Worm (Caenorhabditis elegans) whole organism, midembryonic: ENCODE measurements around the gene C56C10.6.
A peak's percentile ranks its signal among the peaks of the same experiment; 100 is the strongest.

ENCODE experiments used
- T22C8.4 ChIP-seq: fragments of 200-800 bp; sonication (Bioruptor generic); IDR thresholded peaks from 2 replicates; pipeline ENCODE4 v1.3.6; 2022; ENCODE audit warnings: missing genetic modification characterization, missing compliant biosample characterization
- cog-1 ChIP-seq: sonication (generic microtip); optimal IDR thresholded peaks from 2 replicates; lab custom pipeline; 2016; ENCODE audit warnings: missing genetic modification characterization, missing compliant biosample characterization
- flt-1 ChIP-seq: fragments of 200-800 bp; sonication (Bioruptor generic); IDR thresholded peaks from 2 replicates; pipeline ENCODE4 v1.3.6; 2022; ENCODE audit warnings: missing genetic modification characterization, missing compliant biosample characterization
- klf-2 ChIP-seq: fragments of 200-800 bp; sonication (Bioruptor generic); conservative IDR thresholded peaks from 2 replicates; pipeline ENCODE4 v1.3.6; 2022; ENCODE audit warnings: missing genetic modification reagents, missing genetic modification characterization, missing compliant biosample characterization
- ref-1 ChIP-seq: fragments of 200-800 bp; sonication (Bioruptor generic); conservative IDR thresholded peaks from 2 replicates; pipeline ENCODE4 v1.3.6; 2022; ENCODE audit warnings: missing genetic modification reagents, missing genetic modification characterization, missing compliant biosample characterization
- tab-1 ChIP-seq: fragments of 200-800 bp; sonication (Bioruptor generic); IDR thresholded peaks from 2 replicates; pipeline ENCODE4 v1.3.6; 2022; ENCODE audit warnings: missing genetic modification characterization, missing compliant biosample characterization
- ztf-29 ChIP-seq: fragments of 200-800 bp; sonication (Bioruptor generic); IDR thresholded peaks from 2 replicates; pipeline ENCODE4 v1.3.6; 2022; ENCODE audit warnings: missing genetic modification reagents, missing genetic modification characterization, missing compliant biosample characterization

- peak; percentile 86 for TF ChIP-seq flt-1
- TF ChIP-seq ref-1 (GFP tag; lab: Robert Waterston, UW) = peak; percentile 61
- TF ChIP-seq klf-2 (GFP tag; lab: Robert Waterston, UW) = no peak; the same call in none of the 2 replicates
- peak; percentile 67; the same call in 1 of the 2 replicates for TF ChIP-seq T22C8.4 (GFP tag; lab: Robert Waterston, UW)
- peak; percentile 82; the same call in 1 of the 2 replicates for TF ChIP-seq tab-1
- TF ChIP-seq ztf-29 (GFP tag; lab: Robert Waterston, UW) = peak; percentile 56; the same call in 1 of the 2 replicates
- TF ChIP-seq cog-1 (tag; lab: Kevin White, UChicago) = no peak
Observed at ce11 chrII:6565077-6565476, 16.1 kb downstream of the C56C10.6 start, which contains the start of gene mpz-3.
